Fruit fly (Drosophila melanogaster): ENCODE results near the gene Traf6.

Gene Traf6

dm6 chrX:8152077-8152476, 5.1 kb downstream of the Traf6 start, which contains the start of gene Gbeta5 (continued):
- TF ChIP-seq stc (GFP tag; IDR thresholded peaks at IDR 0.05) (no peak), Antp (GFP tag; optimal IDR thresholded peaks at IDR 0.05) (no peak), CG6813 (GFP tag; optimal IDR thresholded peaks at IDR 0.05) (no peak), MESR4 (GFP tag; optimal IDR thresholded peaks at IDR 0.05) (peak; percentile 66), CG9797 (GFP tag; optimal IDR thresholded peaks at IDR 0.05) (no peak), Ssrp (tag; optimal IDR thresholded peaks at IDR 0.05) (no peak), Sin3A (optimal IDR thresholded peaks at IDR 0.05) (no peak), HmgD (GFP tag; optimal IDR thresholded peaks at IDR 0.05) (no peak), Camta (GFP tag; optimal IDR thresholded peaks at IDR 0.05) (no peak), dati (GFP tag; IDR thresholded peaks at IDR 0.05) (no peak), CG7928 (GFP tag; optimal IDR thresholded peaks at IDR 0.05) (no peak), vvl (GFP tag; IDR thresholded peaks at IDR 0.05) (no peak), al (GFP tag; IDR thresholded peaks at IDR 0.05) (no peak), CG31441 (GFP tag; IDR thresholded peaks at IDR 0.05) (no peak), CG7556 (GFP tag; optimal IDR thresholded peaks at IDR 0.05) (no peak), chif (GFP tag; optimal IDR thresholded peaks at IDR 0.05) (no peak), cato (GFP tag; optimal IDR thresholded peaks at IDR 0.05; ENCODE audit: borderline replicate concordance) (no peak), NfI (GFP tag; optimal IDR thresholded peaks at IDR 0.05) (no peak), CG10431 (GFP tag; optimal IDR thresholded peaks at IDR 0.05) (no peak), stwl (tag; optimal IDR thresholded peaks at IDR 0.05) (no peak), sqz (GFP tag; optimal IDR thresholded peaks at IDR 0.05) (no peak), knrl (GFP tag; IDR thresholded peaks at IDR 0.05; ENCODE audit: partially characterized antibody) (no peak), Hr51 (GFP tag; optimal IDR thresholded peaks at IDR 0.05) (no peak), CG11247 (GFP tag; IDR thresholded peaks at IDR 0.05) (no peak), Jarid2 (GFP tag; optimal IDR thresholded peaks at IDR 0.05) (no peak), CG10462 (GFP tag; optimal IDR thresholded peaks at IDR 0.05) (peak; percentile 17), Atf6 (GFP tag; IDR thresholded peaks at IDR 0.05) (no peak), pho (GFP tag; optimal IDR thresholded peaks at IDR 0.05) (no peak), BtbVII (GFP tag; optimal IDR thresholded peaks at IDR 0.05) (no peak), gem (tag; optimal IDR thresholded peaks at IDR 0.05) (no peak), Dp (GFP tag; optimal IDR thresholded peaks at IDR 0.05) (no peak), ssp (GFP tag; IDR thresholded peaks at IDR 0.05) (no peak), tap (tag; optimal IDR thresholded peaks at IDR 0.05) (no peak), CG16813 (GFP tag; IDR thresholded peaks at IDR 0.05; ENCODE audit: partially characterized antibody) (no peak), Dfd (GFP tag; optimal IDR thresholded peaks at IDR 0.05) (no peak), kah (GFP tag; optimal IDR thresholded peaks at IDR 0.05) (no peak), sima (GFP tag; optimal IDR thresholded peaks at IDR 0.05) (no peak), sd (tag; optimal IDR thresholded peaks at IDR 0.05) (no peak), sens (GFP tag) (peak; percentile 15), Oaz (GFP tag; IDR thresholded peaks at IDR 0.05) (no peak), nerfin-2 (GFP tag; IDR thresholded peaks at IDR 0.05; ENCODE audit: partially characterized antibody) (no peak), ttk (GFP tag; IDR thresholded peaks at IDR 0.05) (no peak), Dref (GFP tag; IDR thresholded peaks at IDR 0.05) (peak; percentile 49), CG3281 (GFP tag; optimal IDR thresholded peaks at IDR 0.05) (no peak), ind (GFP tag; optimal IDR thresholded peaks at IDR 0.05) (no peak), Taf1 (GFP tag; IDR thresholded peaks at IDR 0.05) (no peak), insv (GFP tag; optimal IDR thresholded peaks at IDR 0.05) (peak in 1 of 2 experiments; percentile 83), Gsc (GFP tag; IDR thresholded peaks at IDR 0.05) (no peak), CG6854 (GFP tag; optimal IDR thresholded peaks at IDR 0.05) (no peak), CG6689 (GFP tag; IDR thresholded peaks at IDR 0.05) (no peak), fd64A (GFP tag; optimal IDR thresholded peaks at IDR 0.05) (no peak), kay (GFP tag; optimal IDR thresholded peaks at IDR 0.05) (no peak), en (GFP tag; optimal IDR thresholded peaks at IDR 0.05) (no peak)

Measured in whole organism, embryonic.